Worm (Caenorhabditis elegans) whole organism, L4/young adult: ENCODE data around the gene sra-36.

ENCODE experiments used
- W03F9.2 ChIP-seq: fragments of 150-350 bp; optimal IDR thresholded peaks from 2 replicates; lab custom pipeline; 2014; ENCODE audit warnings: missing biosample characterization, missing genetic modification characterization
- dao-5 ChIP-seq: sonication (generic microtip); optimal IDR thresholded peaks from 2 replicates; lab custom pipeline; 2016; ENCODE audit warnings: missing genotype, missing genetic modification characterization, moderate library complexity, missing compliant biosample characterization
- him-1 ChIP-seq: sonication (generic microtip); optimal IDR thresholded peaks from 2 replicates; lab custom pipeline; 2016; ENCODE audit warnings: missing genotype, missing genetic modification reagents, missing genetic modification characterization, missing compliant biosample characterization

The sra-36 gene

DNA sequence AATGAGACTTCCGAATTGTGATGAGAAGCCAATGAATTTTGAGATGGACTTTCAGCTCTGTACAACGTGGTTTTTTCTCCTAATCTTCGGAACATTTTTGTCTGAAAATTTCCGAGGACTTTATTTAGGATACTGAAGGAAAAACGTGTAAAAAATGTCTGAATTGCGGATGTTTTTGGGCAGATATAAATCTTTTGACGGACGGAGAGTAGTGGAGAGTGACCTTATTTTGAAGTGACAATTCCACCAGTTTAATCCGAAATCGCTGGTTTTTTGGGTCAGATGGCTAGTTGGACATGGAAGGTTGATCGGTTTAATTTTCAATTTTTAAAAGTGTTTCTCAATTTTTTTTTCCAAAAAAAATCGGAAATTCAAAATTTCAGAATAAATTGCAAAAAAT is 51.2 kb downstream of the sra-36 start, which contains the start of gene T05C1.3:
Gene T05C1.3 (minus strand): TSS at position 101 of the 400 bp plus-strand sequence.
- TF ChIP-seq dao-5: no peak
- TF ChIP-seq him-1 (tag; lab: Kevin White, UChicago): no peak
- TF ChIP-seq W03F9.2: no peak
